Worm (Caenorhabditis elegans) whole organism, L3 larva: Measurements from ENCODE around the gene F43D2.3.

Experiments used
- R02D3.7 ChIP-seq: fragments of 150-350 bp; optimal IDR thresholded peaks from 2 replicates; lab custom pipeline; 2014; ENCODE audit warnings: missing biosample characterization, missing genetic modification characterization
- ama-1 ChIP-seq: fragments of 150-350 bp; optimal IDR thresholded peaks from 2 replicates; lab custom pipeline; 2018
- ceh-28 ChIP-seq: fragments of 150-350 bp; optimal IDR thresholded peaks from 2 replicates; lab custom pipeline; 2014; ENCODE audit warnings: missing biosample characterization, missing genetic modification reagents, missing genetic modification characterization
- ceh-82 ChIP-seq: fragments of 150-350 bp; optimal IDR thresholded peaks from 2 replicates; lab custom pipeline; 2014; ENCODE audit warnings: missing biosample characterization, missing genetic modification characterization
- egl-5 ChIP-seq: fragments of 150-350 bp; optimal IDR thresholded peaks from 2 replicates; lab custom pipeline; 2017; ENCODE audit warnings: missing biosample characterization, missing genetic modification reagents, missing genetic modification characterization, inconsistent platforms
- elt-1 ChIP-seq: fragments of 150-350 bp; optimal IDR thresholded peaks from 2 replicates; lab custom pipeline; 2014; ENCODE audit warnings: missing biosample characterization, missing genetic modification characterization
- elt-2 ChIP-seq: sonication (generic microtip); optimal IDR thresholded peaks from 2 replicates; lab custom pipeline; 2016; ENCODE audit warnings: missing genetic modification reagents, mild to moderate bottlenecking, missing genetic modification characterization, missing compliant biosample characterization
- elt-3 ChIP-seq, 3 experiments: fragments of 150-350 bp in 1 of 3; sonication (generic microtip) in 2 of 3; optimal IDR thresholded peaks; 2 replicates in 2 of 3; 4 replicates in 1 of 3; lab custom pipeline; 2014 to 2017; ENCODE audit warnings: missing biosample characterization in 3 of 3, missing genetic modification characterization in 3 of 3
- eor-1 ChIP-seq, 2 experiments: fragments of 150-350 bp; optimal IDR thresholded peaks; 2 replicates each; lab custom pipeline; 2014 to 2018; ENCODE audit warnings: missing biosample characterization in 2 of 2, missing genetic modification characterization in 2 of 2
- fkh-10 ChIP-seq: sonication (generic microtip); optimal IDR thresholded peaks from 2 replicates; lab custom pipeline; 2017; ENCODE audit warnings: missing biosample characterization, missing genetic modification reagents, missing genetic modification characterization
- fos-1 ChIP-seq: fragments of 150-350 bp; optimal IDR thresholded peaks from 2 replicates; lab custom pipeline; 2014; ENCODE audit warnings: missing biosample characterization, missing genetic modification characterization
- hmg-11 ChIP-seq: sonication (generic microtip); optimal IDR thresholded peaks from 2 replicates; lab custom pipeline; 2016; ENCODE audit warnings: missing genetic modification characterization, missing compliant biosample characterization
- jun-1 ChIP-seq: fragments of 150-350 bp; optimal IDR thresholded peaks from 2 replicates; lab custom pipeline; 2014; ENCODE audit warnings: missing biosample characterization, missing genetic modification reagents, missing genetic modification characterization
- lin-15B ChIP-seq: fragments of 150-350 bp; optimal IDR thresholded peaks from 2 replicates; lab custom pipeline; 2014; ENCODE audit warnings: missing biosample characterization, missing genetic modification characterization
- mdl-1 ChIP-seq: fragments of 150-350 bp; optimal IDR thresholded peaks from 2 replicates; lab custom pipeline; 2014; ENCODE audit warnings: missing biosample characterization, missing genetic modification characterization
- nfya-1 ChIP-seq: sonication (generic microtip); optimal IDR thresholded peaks from 2 replicates; lab custom pipeline; 2017; ENCODE audit warnings: missing genetic modification characterization, mild to moderate bottlenecking, missing compliant biosample characterization, antibody characterized with exemption, moderate library complexity; ENCODE audit not compliant: insufficient read depth
- nhr-11 ChIP-seq: fragments of 150-350 bp; optimal IDR thresholded peaks from 2 replicates; lab custom pipeline; 2014; ENCODE audit warnings: missing biosample characterization, missing genetic modification characterization
- nhr-12 ChIP-seq: fragments of 150-350 bp; optimal IDR thresholded peaks from 2 replicates; lab custom pipeline; 2014; ENCODE audit warnings: missing biosample characterization, missing genetic modification characterization
- nhr-23 ChIP-seq: fragments of 150-350 bp; optimal IDR thresholded peaks from 2 replicates; lab custom pipeline; 2014; ENCODE audit warnings: missing biosample characterization, missing genetic modification reagents, missing genetic modification characterization
- nhr-237 ChIP-seq: fragments of 150-350 bp; optimal IDR thresholded peaks from 2 replicates; lab custom pipeline; 2014; ENCODE audit warnings: missing biosample characterization, missing genetic modification characterization
- nhr-25 ChIP-seq: sonication (generic microtip); optimal IDR thresholded peaks from 2 replicates; lab custom pipeline; 2017; ENCODE audit warnings: missing biosample characterization, missing genetic modification characterization
- nhr-43 ChIP-seq: sonication (generic microtip); optimal IDR thresholded peaks from 2 replicates; lab custom pipeline; 2016; ENCODE audit warnings: mild to moderate bottlenecking, missing genetic modification characterization, missing compliant biosample characterization; ENCODE audit not compliant: poor library complexity, severe bottlenecking
- nhr-77 ChIP-seq: fragments of 150-350 bp; optimal IDR thresholded peaks from 2 replicates; lab custom pipeline; 2014; ENCODE audit warnings: missing biosample characterization, missing genetic modification characterization
- pha-4 ChIP-seq: fragments of 150-350 bp; optimal IDR thresholded peaks from 2 replicates; lab custom pipeline; 2014; ENCODE audit warnings: missing biosample characterization, missing genetic modification reagents, missing genetic modification characterization
- pqm-1 ChIP-seq: fragments of 150-350 bp; optimal IDR thresholded peaks from 2 replicates; lab custom pipeline; 2017; ENCODE audit warnings: missing biosample characterization, missing genetic modification characterization, inconsistent platforms
- skn-1 ChIP-seq: fragments of 150-350 bp; optimal IDR thresholded peaks from 2 replicates; lab custom pipeline; 2014; ENCODE audit warnings: missing biosample characterization, missing genetic modification characterization
- snpc-4 ChIP-seq: fragments of 150-350 bp; optimal IDR thresholded peaks from 2 replicates; lab custom pipeline; 2014; ENCODE audit warnings: missing biosample characterization, missing genetic modification characterization
- tbx-2 ChIP-seq: sonication (generic microtip); optimal IDR thresholded peaks from 2 replicates; lab custom pipeline; 2016; ENCODE audit warnings: mild to moderate bottlenecking, missing genetic modification characterization, missing compliant biosample characterization
- unc-39 ChIP-seq: sonication (generic microtip); optimal IDR thresholded peaks from 4 replicates; lab custom pipeline; 2017; ENCODE audit warnings: missing biosample characterization, missing genetic modification characterization
- zag-1 ChIP-seq: fragments of 150-350 bp; optimal IDR thresholded peaks from 2 replicates; lab custom pipeline; 2014; ENCODE audit warnings: missing biosample characterization, missing genetic modification characterization
- ztf-11 ChIP-seq: fragments of 150-350 bp; optimal IDR thresholded peaks from 2 replicates; lab custom pipeline; 2014; ENCODE audit warnings: missing biosample characterization, missing genetic modification characterization
- ztf-4 ChIP-seq: fragments of 150-350 bp; optimal IDR thresholded peaks from 2 replicates; lab custom pipeline; 2014; ENCODE audit warnings: missing biosample characterization, missing genetic modification characterization

Gene F43D2.3

ce11 chrV:14625662-14626061, 6.0 kb upstream of the F43D2.3 start:
- TF ChIP-seq egl-5 (peak; percentile 52), ztf-4 (tag; lab: Kevin White, UChicago) (no peak)

DNA sequence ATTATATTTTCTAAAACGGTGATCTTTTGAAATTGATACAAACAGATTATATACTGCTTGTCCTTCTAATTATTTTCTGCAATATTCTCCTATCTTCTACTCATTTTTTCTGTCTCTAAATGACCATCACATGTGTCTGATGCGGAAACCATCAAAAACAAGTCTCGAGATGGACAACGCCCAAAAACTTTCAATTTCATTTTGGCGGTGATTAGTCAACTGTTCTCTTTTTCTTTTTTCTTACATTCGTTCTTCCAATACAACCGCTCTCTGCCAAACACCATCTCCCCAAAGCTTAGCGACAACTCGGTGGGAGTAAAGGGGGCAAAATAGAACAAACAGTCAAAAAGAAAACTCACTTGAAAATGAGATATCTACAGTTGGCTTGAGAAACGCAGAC, 1.6 kb downstream of the F43D2.3 start:
- peak; percentile 14 for TF ChIP-seq nhr-23 (tag; lab: Kevin White, UChicago)
- TF ChIP-seq snpc-4, result no peak

DNA sequence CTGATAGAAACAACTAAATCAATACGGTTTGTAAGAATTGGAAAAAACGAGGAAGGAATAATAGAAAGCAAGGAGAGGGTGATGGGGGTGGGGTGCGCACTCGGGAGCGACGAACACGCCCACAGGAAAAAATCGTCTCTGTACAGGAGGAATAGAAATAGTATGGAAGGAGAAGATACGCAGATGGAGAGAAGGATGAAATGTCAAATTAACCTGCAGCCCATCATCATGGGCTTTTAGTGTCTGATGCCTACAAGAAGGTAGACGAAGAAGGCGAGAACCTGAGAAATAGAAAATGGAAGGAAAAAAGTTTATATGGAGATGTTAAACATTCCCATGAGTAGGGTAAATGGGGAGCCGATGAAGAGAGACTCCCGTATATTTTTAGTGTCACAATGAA, 3.4 kb downstream of the F43D2.3 start, which contains the start of gene F43D2.6:
Gene F43D2.6, minus strand, starts transcription at position 62 of the 400 bp plus-strand sequence.
- TF ChIP-seq nhr-11 (tag; lab: Kevin White, UChicago), result no peak
- no peak for TF ChIP-seq ceh-28 (tag; lab: Kevin White, UChicago)
- TF ChIP-seq eor-1 (tag; optimal IDR thresholded peaks at IDR 0.05; lab: Kevin White, UChicago), result no peak
- TF ChIP-seq unc-39 (tag; lab: Kevin White, UChicago), result no peak

DNA sequence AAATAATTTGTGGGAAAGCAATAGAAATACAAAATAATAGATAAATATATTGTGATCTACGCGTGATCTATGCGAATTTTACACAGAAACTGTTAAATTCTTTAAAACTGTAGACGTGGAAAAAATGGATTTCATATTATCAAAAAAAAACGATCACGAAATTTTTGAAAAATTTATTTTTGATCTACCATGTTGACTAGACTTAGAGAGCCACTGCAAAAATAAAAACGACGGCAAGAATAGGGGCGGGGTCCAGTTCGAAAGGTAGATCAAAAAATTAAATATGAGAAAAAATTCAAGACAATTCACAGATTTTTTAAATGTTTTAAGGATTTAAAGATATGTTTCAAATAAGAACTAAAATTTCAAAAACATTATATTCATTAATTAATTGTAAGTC, 6.4 kb downstream of the F43D2.3 start:
- TF ChIP-seq fos-1 (tag; lab: Kevin White, UChicago) (no peak), ceh-82 (tag; lab: Kevin White, UChicago) (no peak), eor-1 (tag; optimal IDR thresholded peaks at IDR 0.05; lab: Kevin White, UChicago) (no peak), nhr-25 (tag; lab: Kevin White, UChicago) (no peak), ama-1 (lab: Kevin White, UChicago) (no peak), nhr-77 (tag; lab: Kevin White, UChicago) (no peak), ceh-28 (tag; lab: Kevin White, UChicago) (no peak), R02D3.7 (tag; lab: Kevin White, UChicago) (no peak), lin-15B (tag; lab: Kevin White, UChicago) (no peak), nhr-11 (tag; lab: Kevin White, UChicago) (no peak), elt-3 (tag; optimal IDR thresholded peaks at IDR 0.05; lab: Kevin White, UChicago) (no peak)

- TF ChIP-seq tbx-2 (tag; lab: Kevin White, UChicago), result no peak
- no peak for TF ChIP-seq nhr-11 (tag; lab: Kevin White, UChicago)
- no peak for TF ChIP-seq nhr-237 (tag; lab: Kevin White, UChicago)
- TF ChIP-seq elt-3 (tag; optimal IDR thresholded peaks at IDR 0.05; lab: Kevin White, UChicago), result no peak
- TF ChIP-seq elt-1 (tag; lab: Kevin White, UChicago), result no peak
- TF ChIP-seq nhr-77 (tag; lab: Kevin White, UChicago), result no peak
- no peak for TF ChIP-seq nhr-43 (tag; lab: Kevin White, UChicago)
- TF ChIP-seq lin-15B (tag; lab: Kevin White, UChicago), result no peak
- no peak for TF ChIP-seq mdl-1
- TF ChIP-seq snpc-4, result no peak
- no peak for TF ChIP-seq nhr-25 (tag; lab: Kevin White, UChicago)
- no peak for TF ChIP-seq elt-2 (tag; lab: Kevin White, UChicago)
- no peak for TF ChIP-seq pqm-1 (tag; lab: Kevin White, UChicago)
- TF ChIP-seq nhr-23 (tag; lab: Kevin White, UChicago), result no peak
- no peak for TF ChIP-seq skn-1 (tag; lab: Kevin White, UChicago)
- no peak for TF ChIP-seq nhr-12 (tag; lab: Kevin White, UChicago)
- no peak for TF ChIP-seq hmg-11 (tag; lab: Kevin White, UChicago)
- TF ChIP-seq zag-1 (tag; lab: Kevin White, UChicago), result no peak
Observed at ce11 chrV:14640071-14640470, 8.4 kb downstream of the F43D2.3 start, which contains the start of gene F43D2.7. Gene F43D2.7, minus strand, starts transcription at chrV:14640171.

DNA sequence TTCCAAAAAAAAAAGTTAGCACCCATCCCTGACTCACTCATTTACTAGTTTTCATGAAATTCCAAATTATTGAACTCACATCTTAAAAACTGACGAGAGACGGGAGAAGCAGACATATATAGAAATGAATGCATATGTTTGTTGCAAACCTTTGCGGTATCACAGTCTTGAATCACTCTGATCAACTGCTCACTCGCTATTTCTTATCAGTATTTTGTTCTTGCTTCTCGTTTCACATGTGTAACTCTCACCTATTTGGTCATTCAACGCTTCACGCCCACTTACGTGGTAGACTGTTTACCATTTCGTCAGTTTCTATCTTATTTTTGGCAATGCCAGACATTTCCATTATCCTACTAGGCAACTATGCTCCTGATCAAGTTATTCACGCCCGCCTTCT, 9.1 kb downstream of the F43D2.3 start, which contains the start of gene C54G10.1:
Gene C54G10.1, plus strand, starts transcription at position 333 of the 400 bp plus-strand sequence.
- peak; percentile 72 for TF ChIP-seq pqm-1 (tag; lab: Kevin White, UChicago)
- no peak for TF ChIP-seq nfya-1
- TF ChIP-seq elt-2 (tag; lab: Kevin White, UChicago), result peak; percentile 83
- peak; percentile 22 for TF ChIP-seq pha-4 (tag; lab: Kevin White, UChicago)
- TF ChIP-seq fkh-10 (GFP tag; lab: Kevin White, UChicago), result no peak
- no peak for TF ChIP-seq ztf-11 (tag; lab: Kevin White, UChicago)
- TF ChIP-seq jun-1 (tag; lab: Kevin White, UChicago), result peak; percentile 15
- TF ChIP-seq, all 47 proteins: peak for 4
